Fruit fly (Drosophila melanogaster) Kc167 (cell line): ENCODE results near the gene CG2652.

Experiments
- Myc ChIP-seq: fragments of >200 bp; optimal IDR thresholded peaks from 2 replicates; lab custom pipeline; 2017; ENCODE audit warnings: missing external identifiers
- Sin3A ChIP-seq: fragments of >200 bp; optimal IDR thresholded peaks from 2 replicates; lab custom pipeline; 2018; ENCODE audit warnings: missing external identifiers
- h ChIP-seq: fragments of >200 bp; optimal IDR thresholded peaks from 3 replicates; lab custom pipeline; 2018; ENCODE audit warnings: missing external identifiers
- insv ChIP-seq: fragments of >200 bp; optimal IDR thresholded peaks from 3 replicates; lab custom pipeline; 2018; ENCODE audit warnings: missing external identifiers
- psq ChIP-seq: fragments of >200 bp; optimal IDR thresholded peaks from 2 replicates; lab custom pipeline; 2017; ENCODE audit warnings: missing external identifiers
- ttk ChIP-seq: sonication (Bioruptor generic); optimal IDR thresholded peaks from 2 replicates; lab custom pipeline; 2017; ENCODE audit warnings: missing external identifiers

DNA sequence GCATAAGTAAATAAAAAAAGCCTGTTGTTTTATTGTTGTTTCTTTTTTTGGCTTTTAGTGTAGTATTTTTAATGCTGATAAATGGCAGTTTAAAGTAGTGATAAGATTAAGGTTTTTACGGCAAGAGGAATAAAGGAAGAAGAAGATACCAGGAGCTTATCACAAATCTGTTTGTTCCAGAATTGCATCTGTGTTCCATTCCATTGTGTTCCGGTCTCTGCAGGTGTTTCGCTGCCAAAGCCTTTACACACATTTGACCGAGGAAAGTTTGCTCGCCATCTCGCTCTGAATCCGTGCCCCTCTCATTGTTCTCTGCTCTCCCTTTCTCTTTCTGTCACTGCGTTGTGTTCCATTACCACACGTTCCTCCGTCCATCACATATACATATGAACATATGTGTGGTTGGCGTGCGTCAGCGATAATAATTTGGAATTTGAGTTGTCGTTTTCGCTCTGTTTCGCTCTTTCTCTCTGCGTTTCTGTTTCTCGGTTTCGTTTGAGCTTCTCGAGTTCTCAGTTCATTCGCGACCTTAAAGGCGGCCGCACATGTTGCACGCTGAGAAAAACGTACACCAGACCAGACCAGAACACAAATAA is 24.4 kb downstream of the CG2652 start:
- TF ChIP-seq h (lab: Kevin White, UChicago) (no peak), ttk (lab: Kevin White, UChicago) (no peak), psq (lab: Kevin White, UChicago) (no peak), Sin3A (lab: Kevin White, UChicago) (no peak), Myc (lab: Kevin White, UChicago) (no peak), insv (no peak)
